Worm (Caenorhabditis elegans) whole organism, early embryonic: Measurements from ENCODE around the gene srd-48.
"Not testable (repeated sequence)": the region's sequence is repeated elsewhere in the genome, so short reads cannot be mapped to it uniquely, and the experiment has no call there.

ENCODE experiments used
- B0310.2 ChIP-seq: sonication (generic microtip); optimal IDR thresholded peaks from 2 replicates; lab custom pipeline; 2016; ENCODE audit warnings: mild to moderate bottlenecking, missing genetic modification characterization, missing compliant biosample characterization
- F13C5.2 ChIP-seq: sonication (generic microtip); optimal IDR thresholded peaks from 2 replicates; lab custom pipeline; 2017; ENCODE audit warnings: mild to moderate bottlenecking, missing genetic modification characterization, inconsistent platforms, missing compliant biosample characterization
- aly-1 ChIP-seq: sonication (generic microtip); optimal IDR thresholded peaks from 2 replicates; lab custom pipeline; 2016; ENCODE audit warnings: missing genetic modification characterization, missing compliant biosample characterization
- ama-1 ChIP-seq: fragments of 150-350 bp; optimal IDR thresholded peaks from 2 replicates; lab custom pipeline; 2014
- ceh-13 ChIP-seq: fragments of 200-800 bp; sonication (Bioruptor generic); optimal IDR thresholded peaks from 2 replicates; lab custom pipeline; 2018; ENCODE audit warnings: mild to moderate bottlenecking, missing genetic modification characterization, missing compliant biosample characterization
- ceh-36 ChIP-seq: sonication (generic microtip); optimal IDR thresholded peaks from 2 replicates; lab custom pipeline; 2016; ENCODE audit warnings: missing genetic modification characterization, inconsistent platforms, missing compliant biosample characterization
- ets-7 ChIP-seq: sonication (generic microtip); optimal IDR thresholded peaks from 2 replicates; lab custom pipeline; 2016; ENCODE audit warnings: missing genotype, missing genetic modification characterization, missing compliant biosample characterization
- flt-1 ChIP-seq: fragments of 200-800 bp; sonication (Bioruptor generic); IDR thresholded peaks from 2 replicates; pipeline ENCODE4 v1.3.6; 2022; ENCODE audit warnings: missing genetic modification characterization, missing compliant biosample characterization
- hmbx-1 ChIP-seq: sonication (generic microtip); optimal IDR thresholded peaks from 2 replicates; lab custom pipeline; 2016; ENCODE audit warnings: mild to moderate bottlenecking, missing genetic modification characterization, missing compliant biosample characterization
- hmg-4 ChIP-seq: fragments of 200-800 bp; sonication (Bioruptor generic); optimal IDR thresholded peaks from 2 replicates; lab custom pipeline; 2018; ENCODE audit warnings: mild to moderate bottlenecking, missing genetic modification characterization, missing compliant biosample characterization
- hnd-1 ChIP-seq: sonication (generic microtip); optimal IDR thresholded peaks from 2 replicates; lab custom pipeline; 2016; ENCODE audit warnings: missing genetic modification characterization, missing compliant biosample characterization
- pes-1 ChIP-seq: fragments of 200-800 bp; sonication (Bioruptor generic); IDR thresholded peaks from 2 replicates; pipeline ENCODE4 v1.3.6; 2022; ENCODE audit warnings: missing genetic modification reagents, missing genetic modification characterization, missing compliant biosample characterization
- scrt-1 ChIP-seq: fragments of 200-800 bp; sonication (Bioruptor generic); IDR thresholded peaks from 2 replicates; pipeline ENCODE4 v1.3.6; 2022; ENCODE audit warnings: missing genetic modification characterization, missing compliant biosample characterization
- sea-1 ChIP-seq: fragments of 200-800 bp; sonication (Bioruptor generic); conservative IDR thresholded peaks from 2 replicates; pipeline ENCODE4 v1.3.6; 2022; ENCODE audit warnings: missing genetic modification characterization, missing compliant biosample characterization
- tbx-11 ChIP-seq: fragments of 200-800 bp; sonication (Bioruptor generic); IDR thresholded peaks from 2 replicates; pipeline ENCODE4 v1.3.6; 2022; ENCODE audit warnings: missing genetic modification characterization, missing compliant biosample characterization
- tbx-37 ChIP-seq: fragments of 200-800 bp; sonication (Bioruptor generic); conservative IDR thresholded peaks from 2 replicates; pipeline ENCODE4 v1.3.6; 2022; ENCODE audit warnings: missing genetic modification reagents, missing genetic modification characterization, missing compliant biosample characterization
- tra-4 ChIP-seq: sonication (generic microtip); optimal IDR thresholded peaks from 2 replicates; lab custom pipeline; 2017; ENCODE audit warnings: missing genetic modification characterization, missing compliant biosample characterization

Gene srd-48

ce11 chrX:12335808-12336207 is at the start of gene srd-48:
TSS of gene srd-48 (plus strand) at chrX:12336108.
- TF ChIP-seq pes-1 (GFP tag; lab: Robert Waterston, UW) = no peak
- no peak for TF ChIP-seq ceh-36
- no peak for TF ChIP-seq ama-1 (lab: Kevin White, UChicago)
- no peak for TF ChIP-seq hmbx-1 (tag; lab: Kevin White, UChicago)
- no peak for TF ChIP-seq tbx-11
- no peak for TF ChIP-seq F13C5.2 (tag; lab: Kevin White, UChicago)
- TF ChIP-seq hmg-4 (GFP tag; lab: Kevin White, UChicago) = no peak
- TF ChIP-seq aly-1 = no peak
- TF ChIP-seq scrt-1 = no peak
- no peak for TF ChIP-seq ets-7 (tag; lab: Kevin White, UChicago)
- TF ChIP-seq hnd-1 (tag; lab: Kevin White, UChicago) = no peak
- no peak for TF ChIP-seq sea-1 (GFP tag; lab: Robert Waterston, UW)

ce11 chrX:12288254-12288653 is 47.7 kb upstream of the srd-48 start, which contains the start of gene C04B4.5:
TSS of gene C04B4.5 (minus strand) at chrX:12288354.
- TF ChIP-seq pes-1 (GFP tag; lab: Robert Waterston, UW) (no peak), sea-1 (GFP tag; lab: Robert Waterston, UW) (no peak), ceh-36 (no peak), ama-1 (lab: Kevin White, UChicago) (no peak), F13C5.2 (tag; lab: Kevin White, UChicago) (no peak), hmg-4 (GFP tag; lab: Kevin White, UChicago) (no peak), tbx-11 (no peak)

- TF ChIP-seq hmbx-1 (tag; lab: Kevin White, UChicago) (no peak), tbx-37 (no peak), ama-1 (lab: Kevin White, UChicago) (no peak), ets-7 (tag; lab: Kevin White, UChicago) (no peak), ceh-13 (GFP tag; lab: Kevin White, UChicago) (no peak), hmg-4 (GFP tag; lab: Kevin White, UChicago) (no peak), sea-1 (GFP tag; lab: Robert Waterston, UW) (no peak), B0310.2 (no peak), flt-1 (GFP tag; lab: Robert Waterston, UW) (no peak)
Measured at ce11 chrX:12290539-12290938, 45.4 kb upstream of the srd-48 start, which contains the start of gene C04B4.4. TSS of gene C04B4.4 (plus strand) at chrX:12290839.

ce11 chrX:12294263-12294662 is 41.6 kb upstream of the srd-48 start, which contains the start of gene W06D11.1:
TSS of gene W06D11.1 (plus strand) at chrX:12294563.
- no peak for TF ChIP-seq hmg-4 (GFP tag; lab: Kevin White, UChicago)
- TF ChIP-seq tbx-37 = no peak
- TF ChIP-seq hmbx-1 (tag; lab: Kevin White, UChicago) = no peak
- no peak for TF ChIP-seq tbx-11
- no peak for TF ChIP-seq sea-1 (GFP tag; lab: Robert Waterston, UW)
- TF ChIP-seq B0310.2 = no peak
- no peak for TF ChIP-seq ama-1 (lab: Kevin White, UChicago)
- no peak for TF ChIP-seq F13C5.2 (tag; lab: Kevin White, UChicago)
- TF ChIP-seq ceh-36 = no peak
- TF ChIP-seq flt-1 (GFP tag; lab: Robert Waterston, UW) = no peak

- TF ChIP-seq tra-4 (tag; lab: Kevin White, UChicago) (no peak), ama-1 (lab: Kevin White, UChicago) (no peak), tbx-37 (no peak), ceh-36 (no peak), hmbx-1 (tag; lab: Kevin White, UChicago) (no peak), ceh-13 (GFP tag; lab: Kevin White, UChicago) (no peak), flt-1 (GFP tag; lab: Robert Waterston, UW) (no peak), scrt-1 (no peak), pes-1 (GFP tag; lab: Robert Waterston, UW) (no peak), B0310.2 (no peak), hnd-1 (tag; lab: Kevin White, UChicago) (no peak), tbx-11 (no peak), ets-7 (tag; lab: Kevin White, UChicago) (no peak), F13C5.2 (tag; lab: Kevin White, UChicago) (no peak), aly-1 (no peak), hmg-4 (GFP tag; lab: Kevin White, UChicago) (no peak), sea-1 (GFP tag; lab: Robert Waterston, UW) (no peak)
Measured at ce11 chrX:12296392-12296791, 39.5 kb upstream of the srd-48 start, which contains the start of gene W06D11.2. TSS of gene W06D11.2 (minus strand) at chrX:12296730.

ce11 chrX:12298324-12298723 is 37.6 kb upstream of the srd-48 start, which contains the start of gene W06D11.3:
TSS of gene W06D11.3 (plus strand) at chrX:12298683.
- TF ChIP-seq tra-4 (tag; lab: Kevin White, UChicago) = no peak
- no peak for TF ChIP-seq sea-1 (GFP tag; lab: Robert Waterston, UW)
- TF ChIP-seq B0310.2 = no peak
- TF ChIP-seq flt-1 (GFP tag; lab: Robert Waterston, UW) = no peak
- TF ChIP-seq aly-1 = no peak
- no peak for TF ChIP-seq pes-1 (GFP tag; lab: Robert Waterston, UW)
- no peak for TF ChIP-seq tbx-37
- no peak for TF ChIP-seq hmbx-1 (tag; lab: Kevin White, UChicago)
- no peak for TF ChIP-seq ama-1 (lab: Kevin White, UChicago)
- TF ChIP-seq ceh-13 (GFP tag; lab: Kevin White, UChicago) = no peak
- no peak for TF ChIP-seq hmg-4 (GFP tag; lab: Kevin White, UChicago)
- no peak for TF ChIP-seq hnd-1 (tag; lab: Kevin White, UChicago)
- no peak for TF ChIP-seq ceh-36
- no peak for TF ChIP-seq ets-7 (tag; lab: Kevin White, UChicago)
- TF ChIP-seq tbx-11 = no peak
- TF ChIP-seq scrt-1 = no peak

- TF ChIP-seq tbx-37 (no peak), ceh-13 (GFP tag; lab: Kevin White, UChicago) (no peak), tra-4 (tag; lab: Kevin White, UChicago) (no peak)
Measured at ce11 chrX:12299834-12300233, 36.1 kb upstream of the srd-48 start, which contains the start of gene W06D11.5. TSS of gene W06D11.5 (plus strand) at chrX:12300134.

ce11 chrX:12302755-12303154 is 33.2 kb upstream of the srd-48 start, which contains the start of gene dot-1.3:
TSS of gene dot-1.3 (minus strand) at chrX:12302855.
- TF ChIP-seq hmbx-1 (tag; lab: Kevin White, UChicago); flt-1 (GFP tag; lab: Robert Waterston, UW); pes-1 (GFP tag; lab: Robert Waterston, UW): not testable (repeated sequence)
